Fruit fly (Drosophila melanogaster) whole organism: ENCODE measurements around the gene hale.

ENCODE experiments used
- Dll ChIP-seq: fragments of >200 bp; optimal IDR thresholded peaks from 2 replicates; lab custom pipeline; 2017
- EcR ChIP-seq, 2 experiments: fragments of >200 bp; optimal IDR thresholded peaks; 2 replicates each; lab custom pipeline; 2017; ENCODE audit warnings: missing biosample characterization in 2 of 2, missing genetic modification characterization in 2 of 2, missing genetic modification reagents in 2 of 2
- pan ChIP-seq: fragments of >200 bp; optimal IDR thresholded peaks from 2 replicates; lab custom pipeline; 2017
- usp ChIP-seq: fragments of >200 bp; optimal IDR thresholded peaks from 2 replicates; lab custom pipeline; 2017; ENCODE audit warnings: missing biosample characterization, missing genetic modification characterization, mixed read lengths

dm6 chr3L:19994015-19994414 lies 8.3 kb upstream of the hale start:
- TF ChIP-seq pan (lab: Kevin White, UChicago) (no peak), Dll (no peak), EcR (GFP tag; optimal IDR thresholded peaks at IDR 0.05; lab: Kevin White, UChicago) (no peak), usp (GFP tag; lab: Kevin White, UChicago) (no peak)
